Fruit fly (Drosophila melanogaster): Measurements from ENCODE around the gene CG9951.

The CG9951 gene

DNA sequence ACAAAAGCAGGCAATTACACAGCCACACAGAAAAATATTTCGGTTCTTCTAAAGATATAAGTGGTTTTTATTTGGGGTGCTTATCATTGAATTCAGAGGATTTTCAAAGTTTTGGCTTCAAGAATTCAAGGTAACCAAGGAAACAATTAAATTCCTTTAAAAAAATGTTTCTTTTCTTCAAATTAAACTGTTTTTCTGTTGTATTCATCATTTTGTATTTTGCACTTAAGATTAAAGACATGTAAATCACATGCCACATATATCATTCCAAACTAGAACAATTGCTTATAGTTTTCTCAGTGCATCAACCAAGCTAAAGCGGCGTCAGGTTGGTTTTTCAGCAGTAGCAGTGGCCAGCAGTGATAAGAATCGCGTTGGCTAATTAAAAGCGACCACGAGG, 22.4 kb upstream of the CG9951 start (continued):
- TF ChIP-seq CG7745 (tag; optimal IDR thresholded peaks at IDR 0.05) (no peak), D19B (GFP tag; optimal IDR thresholded peaks at IDR 0.05) (no peak), yki (optimal IDR thresholded peaks at IDR 0.05) (no peak), CG34224 (GFP tag; IDR thresholded peaks at IDR 0.05; ENCODE audit: partially characterized antibody) (no peak), az2 (GFP tag; optimal IDR thresholded peaks at IDR 0.05) (no peak), CG34376 (GFP tag; optimal IDR thresholded peaks at IDR 0.05) (no peak), Dad (GFP tag; optimal IDR thresholded peaks at IDR 0.05) (no peak), Vsx1 (GFP tag; optimal IDR thresholded peaks at IDR 0.05) (peak; percentile 78), Atf6 (GFP tag; IDR thresholded peaks at IDR 0.05) (no peak), lmd (GFP tag; IDR thresholded peaks at IDR 0.05) (no peak; the same call in 1 of the 2 replicates), HHEX (GFP tag; optimal IDR thresholded peaks at IDR 0.05) (peak; percentile 4), CG4424 (GFP tag; optimal IDR thresholded peaks at IDR 0.05) (no peak), CG43689 (GFP tag; IDR thresholded peaks at IDR 0.05) (no peak), HLH4C (GFP tag; IDR thresholded peaks at IDR 0.05; ENCODE audit: partially characterized antibody) (no peak), CG11085 (GFP tag; IDR thresholded peaks at IDR 0.05) (no peak), corto (GFP tag; optimal IDR thresholded peaks at IDR 0.05) (no peak), org-1 (GFP tag; optimal IDR thresholded peaks at IDR 0.05) (no peak), MESR4 (GFP tag; optimal IDR thresholded peaks at IDR 0.05) (no peak), Myb (GFP tag; optimal IDR thresholded peaks at IDR 0.05) (no peak), zfh1 (GFP tag; IDR thresholded peaks at IDR 0.05) (no peak), Xbp1 (GFP tag; optimal IDR thresholded peaks at IDR 0.05) (no peak), CG7786 (GFP tag; optimal IDR thresholded peaks at IDR 0.05) (no peak), CG13296 (GFP tag; optimal IDR thresholded peaks at IDR 0.05) (peak; percentile 55), CG10979 (tag; optimal IDR thresholded peaks at IDR 0.05) (peak; percentile 30), CG14014 (GFP tag; IDR thresholded peaks at IDR 0.05) (no peak), ci (GFP tag; IDR thresholded peaks at IDR 0.05) (no peak), Mrtf (GFP tag; IDR thresholded peaks at IDR 0.05) (no peak), CG3726 (GFP tag; IDR thresholded peaks at IDR 0.05) (no peak), slp2 (GFP tag; optimal IDR thresholded peaks at IDR 0.05) (no peak), CG31224 (GFP tag; IDR thresholded peaks at IDR 0.05) (no peak), CG4360 (GFP tag; IDR thresholded peaks at IDR 0.05) (no peak), CG9215 (GFP tag; IDR thresholded peaks at IDR 0.05) (no peak), MBD-R2 (GFP tag; IDR thresholded peaks at IDR 0.05) (no peak), slou (GFP tag; optimal IDR thresholded peaks at IDR 0.05) (no peak), CG7963 (GFP tag; IDR thresholded peaks at IDR 0.05; ENCODE audit: partially characterized antibody) (no peak), dan (GFP tag; IDR thresholded peaks at IDR 0.05) (no peak), CG10366 (GFP tag; IDR thresholded peaks at IDR 0.05) (no peak), nom (GFP tag; optimal IDR thresholded peaks at IDR 0.05) (no peak), kah (GFP tag; optimal IDR thresholded peaks at IDR 0.05) (no peak), CG1529 (GFP tag; optimal IDR thresholded peaks at IDR 0.05) (no peak), unpg (GFP tag; optimal IDR thresholded peaks at IDR 0.05) (peak; percentile 46), da (GFP tag; optimal IDR thresholded peaks at IDR 0.05) (no peak), CG14441 (GFP tag; IDR thresholded peaks at IDR 0.05) (0 out of 2 replicates have a peak, but pooled peaks have one; percentile 41), Stat92E (GFP tag; optimal IDR thresholded peaks at IDR 0.05) (no peak), stwl (tag; optimal IDR thresholded peaks at IDR 0.05) (no peak), Drgx (GFP tag; IDR thresholded peaks at IDR 0.05) (no peak), Antp (GFP tag; optimal IDR thresholded peaks at IDR 0.05) (no peak), CG17359 (tag; optimal IDR thresholded peaks at IDR 0.05) (no peak), p53 (GFP tag; optimal IDR thresholded peaks at IDR 0.05) (no peak), Eip74EF (GFP tag; optimal IDR thresholded peaks at IDR 0.05) (no peak), dimm (GFP tag; IDR thresholded peaks at IDR 0.05) (no peak), Oli (tag; optimal IDR thresholded peaks at IDR 0.05) (peak; percentile 27)

Data from whole organism, embryonic.